Worm (Caenorhabditis elegans): ENCODE measurements around the gene grl-8.

- TF ChIP-seq flt-1 (GFP tag; IDR thresholded peaks at IDR 0.05) (no peak), cog-1 (tag; optimal IDR thresholded peaks at IDR 0.05) (no peak), ztf-29 (GFP tag; IDR thresholded peaks at IDR 0.05) (no peak), T22C8.4 (GFP tag; IDR thresholded peaks at IDR 0.05) (no peak), ref-1 (GFP tag; conservative IDR thresholded peaks at IDR 0.05) (no peak), klf-2 (GFP tag; conservative IDR thresholded peaks at IDR 0.05) (no peak), med-1 (GFP tag; optimal IDR thresholded peaks at IDR 0.05; ENCODE audit: insufficient read depth) (no peak), tab-1 (GFP tag; IDR thresholded peaks at IDR 0.05) (no peak), ztf-23 (GFP tag; IDR thresholded peaks at IDR 0.05) (no peak)
Measured at ce11 chrV:6699833-6700232, 33.1 kb downstream of the grl-8 start.
